Fruit fly (Drosophila melanogaster): ENCODE results near the gene CG6865.

Gene CG6865

DNA sequence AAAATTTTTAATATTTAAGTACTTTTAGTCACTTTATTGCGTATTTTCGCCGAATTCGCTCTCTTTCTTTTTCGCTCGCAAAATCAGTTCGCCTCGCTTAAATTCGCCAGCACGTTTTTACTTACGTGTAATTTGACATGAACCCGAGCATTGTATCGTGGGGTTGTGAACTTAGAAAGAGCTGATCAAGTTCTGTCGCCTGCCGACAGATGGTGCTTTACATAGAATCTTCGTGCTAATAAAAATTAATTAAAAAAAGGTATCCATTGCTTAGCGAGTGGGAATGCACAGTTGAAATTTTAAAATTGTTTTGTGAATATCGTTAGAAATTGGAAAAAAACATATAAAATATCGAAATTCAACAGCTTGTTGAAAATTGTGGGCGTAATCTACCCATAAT is 15.0 kb upstream of the CG6865 start (continued):
- TF ChIP-seq CG2199 (GFP tag; IDR thresholded peaks at IDR 0.05) (peak; percentile 95), CG17912 (GFP tag; optimal IDR thresholded peaks at IDR 0.05) (peak; percentile 36), CG17568 (GFP tag; optimal IDR thresholded peaks at IDR 0.05) (peak; percentile 65), CG7928 (GFP tag; optimal IDR thresholded peaks at IDR 0.05) (peak; percentile 5), wek (GFP tag; optimal IDR thresholded peaks at IDR 0.05) (no peak), lilli (GFP tag; optimal IDR thresholded peaks at IDR 0.05) (peak; percentile 72), CG17328 (GFP tag; IDR thresholded peaks at IDR 0.05) (peak; percentile 62; the same call in 1 of the 2 replicates), CG9817 (tag; optimal IDR thresholded peaks at IDR 0.05) (no peak)

DNA sequence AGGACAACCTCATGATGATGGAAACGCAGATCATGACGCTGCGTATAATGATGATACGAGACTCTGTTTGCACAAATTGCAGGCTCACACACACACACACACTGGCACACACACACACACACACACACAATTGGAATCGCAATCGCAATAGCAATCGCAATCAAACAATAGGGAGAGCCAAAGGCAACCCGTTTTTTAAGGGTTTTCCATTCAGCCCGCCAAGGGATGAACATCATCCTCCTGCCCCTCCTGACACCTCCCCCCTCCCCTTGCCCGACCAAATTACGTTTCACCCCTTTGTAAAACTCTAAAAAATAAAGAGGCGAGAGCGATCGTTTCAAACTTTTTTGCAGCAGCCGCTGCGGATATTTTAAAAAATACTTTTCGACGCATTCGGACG is 11.2 kb upstream of the CG6865 start:
- TF ChIP-seq CG2199 (GFP tag; IDR thresholded peaks at IDR 0.05) (0 out of 3 replicates have a peak, but pooled peaks have one; percentile 74), kni (GFP tag; optimal IDR thresholded peaks at IDR 0.05) (peak; percentile 7), en (GFP tag; optimal IDR thresholded peaks at IDR 0.05) (no peak), CG14710 (tag; optimal IDR thresholded peaks at IDR 0.05) (no peak), dm (GFP tag; optimal IDR thresholded peaks at IDR 0.05) (no peak), CG15696 (tag; optimal IDR thresholded peaks at IDR 0.05) (no peak), CG8765 (GFP tag; IDR thresholded peaks at IDR 0.05) (no peak), crol (GFP tag; IDR thresholded peaks at IDR 0.05) (peak; percentile 80), cad (GFP tag; optimal IDR thresholded peaks at IDR 0.05) (no peak), tap (tag; optimal IDR thresholded peaks at IDR 0.05) (no peak), CHES-1-like (GFP tag; optimal IDR thresholded peaks at IDR 0.05) (no peak), D (optimal IDR thresholded peaks at IDR 0.05) (no peak), D (GFP tag; optimal IDR thresholded peaks at IDR 0.05) (peak; percentile 32), pros (GFP tag; optimal IDR thresholded peaks at IDR 0.05) (peak; percentile 83), cg (GFP tag; optimal IDR thresholded peaks at IDR 0.05) (peak; percentile 51), CG31224 (GFP tag; IDR thresholded peaks at IDR 0.05) (no peak), Hr3 (GFP tag; optimal IDR thresholded peaks at IDR 0.05) (no peak), CG6654 (GFP tag; optimal IDR thresholded peaks at IDR 0.05) (no peak), CG4854 (GFP tag; optimal IDR thresholded peaks at IDR 0.05) (no peak), CG5180 (GFP tag; optimal IDR thresholded peaks at IDR 0.05) (no peak), unpg (GFP tag; optimal IDR thresholded peaks at IDR 0.05) (no peak), seq (GFP tag; IDR thresholded peaks at IDR 0.05) (peak; percentile 52; the same call in 1 of the 2 replicates), CG3407 (GFP tag; optimal IDR thresholded peaks at IDR 0.05) (no peak), hkb (optimal IDR thresholded peaks at IDR 0.05) (no peak), hkb (GFP tag; IDR thresholded peaks at IDR 0.05) (no peak), sqz (GFP tag; optimal IDR thresholded peaks at IDR 0.05) (peak; percentile 25), CG33557 (GFP tag; optimal IDR thresholded peaks at IDR 0.05) (no peak), pho (GFP tag; optimal IDR thresholded peaks at IDR 0.05) (no peak), CG7357 (GFP tag; IDR thresholded peaks at IDR 0.05) (no peak)

DNA sequence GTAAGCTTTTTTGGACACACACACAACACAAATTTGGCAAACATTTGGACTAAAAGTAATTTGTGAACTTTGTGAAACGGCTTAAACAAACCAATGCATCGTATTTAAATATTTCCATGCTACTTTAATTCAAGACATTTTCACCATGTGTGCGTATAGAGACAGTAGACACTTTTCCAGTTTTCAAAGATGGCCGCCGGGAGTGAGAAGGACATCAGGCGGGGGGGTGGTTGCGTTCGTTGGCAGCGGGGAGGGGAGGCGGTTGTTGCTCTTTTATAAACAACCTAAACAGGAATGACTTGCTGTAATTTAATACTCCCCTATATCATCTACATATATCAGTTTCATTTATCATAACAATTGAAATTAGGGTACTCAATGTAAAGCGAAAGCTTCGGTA is 10.0 kb upstream of the CG6865 start:
- TF ChIP-seq phol (tag; optimal IDR thresholded peaks at IDR 0.05) (peak; percentile 53), Aef1 (GFP tag; IDR thresholded peaks at IDR 0.05) (no peak), pros (GFP tag; optimal IDR thresholded peaks at IDR 0.05) (peak; percentile 7), crol (GFP tag; IDR thresholded peaks at IDR 0.05) (peak; percentile 88; the same call in 1 of the 2 replicates), CG2199 (GFP tag; IDR thresholded peaks at IDR 0.05) (0 out of 3 replicates have a peak, but pooled peaks have one; percentile 24), scrt (GFP tag; optimal IDR thresholded peaks at IDR 0.05) (peak; percentile 9), sob (GFP tag; IDR thresholded peaks at IDR 0.05) (no peak), CG10209 (GFP tag; optimal IDR thresholded peaks at IDR 0.05) (no peak), az2 (GFP tag; optimal IDR thresholded peaks at IDR 0.05) (no peak), Sin3A (optimal IDR thresholded peaks at IDR 0.05) (no peak), CG32767 (GFP tag; IDR thresholded peaks at IDR 0.05) (0 out of 2 replicates have a peak, but pooled peaks have one; percentile 26), ERR (GFP tag; optimal IDR thresholded peaks at IDR 0.05) (no peak)
